Fruit fly (Drosophila melanogaster) whole organism, prepupa: ENCODE measurements around the gene CG3081.

Experiments used
- Ets21C ChIP-seq: fragments of 200-800 bp; sonication (Bioruptor generic); optimal IDR thresholded peaks from 3 replicates; lab custom pipeline; 2016; ENCODE audit warnings: missing biosample characterization, missing genetic modification characterization
- Gug ChIP-seq: fragments of 200-800 bp; sonication (Bioruptor generic); IDR thresholded peaks from 2 replicates; pipeline ENCODE4 v1.3.6; 2022; ENCODE audit warnings: missing biosample characterization, missing genetic modification characterization
- Lpt ChIP-seq: fragments of 200-800 bp; sonication (Bioruptor generic); optimal IDR thresholded peaks from 3 replicates; lab custom pipeline; 2016; ENCODE audit warnings: missing biosample characterization, missing genetic modification characterization
- Sox15 ChIP-seq: fragments of 200-800 bp; sonication (Bioruptor generic); optimal IDR thresholded peaks from 3 replicates; lab custom pipeline; 2016; ENCODE audit warnings: missing biosample characterization, missing genetic modification characterization
- fd59A ChIP-seq: fragments of 200-800 bp; sonication (Bioruptor generic); optimal IDR thresholded peaks from 2 replicates; lab custom pipeline; 2017; ENCODE audit warnings: missing biosample characterization, mild to moderate bottlenecking, missing genetic modification characterization, missing genetic modification reagents
- salr ChIP-seq, 2 experiments: fragments of 200-800 bp; sonication (Bioruptor generic); optimal IDR thresholded peaks; 3 replicates each; lab custom pipeline; 2016 to 2018; ENCODE audit warnings: missing biosample characterization in 2 of 2, missing genetic modification characterization in 2 of 2, mild to moderate bottlenecking in 1 of 2

dm6 chrX:4605313-4605712 is 38.5 kb downstream of the CG3081 start:
- no peak for TF ChIP-seq Lpt
- no peak for TF ChIP-seq Gug (GFP tag; lab: Robert Waterston, UW)
- TF ChIP-seq salr (GFP tag; optimal IDR thresholded peaks at IDR 0.05; lab: Kevin White, UChicago), result no peak
- no peak for TF ChIP-seq fd59A (GFP tag; lab: Kevin White, UChicago)
- TF ChIP-seq Sox15 (GFP tag; lab: Kevin White, UChicago), result no peak
- TF ChIP-seq Ets21C (GFP tag; lab: Kevin White, UChicago), result no peak
